Comparison of ENCODE assay signal across 5 worm cellular contexts in genomic region chrIII:6144390-6144962, ce11.
A peak's percentile ranks its signal among the peaks of the same experiment; 100 is the strongest.
TF ChIP-seq lines count a peak whose summit lies in the region.

No protein-coding gene starts in this region.

TF ChIP-seq in whole organism, L1 larva, 84 proteins besides CTCF, POLR2A, EP300 and RAD21 (continues in another document):
- peak; percentile 21 for TF ChIP-seq lin-14 (GFP tag; optimal IDR thresholded peaks at IDR 0.05; lab: Kevin White, UChicago)
- TF ChIP-seq nhr-85 (tag; lab: Kevin White, UChicago), result peak; percentile 76
- TF ChIP-seq jun-1 (tag; optimal IDR thresholded peaks at IDR 0.05; lab: Kevin White, UChicago), result peak; percentile 28
- peak; percentile 1 for TF ChIP-seq nhr-20 (tag; optimal IDR thresholded peaks at IDR 0.05; lab: Kevin White, UChicago)
- peak; percentile 9 for TF ChIP-seq lin-13 (GFP tag; optimal IDR thresholded peaks at IDR 0.05; lab: Kevin White, UChicago)
- no peak for TF ChIP-seq zip-4 (GFP tag; optimal IDR thresholded peaks at IDR 0.05; lab: Kevin White, UChicago)
- TF ChIP-seq nhr-90 (tag; optimal IDR thresholded peaks at IDR 0.05; lab: Kevin White, UChicago; ENCODE audit: poor library complexity), result peak; percentile 9
- TF ChIP-seq nhr-237 (tag; optimal IDR thresholded peaks at IDR 0.05; lab: Kevin White, UChicago), result no peak
- peak; percentile 6 for TF ChIP-seq C16A3.4 (tag; optimal IDR thresholded peaks at IDR 0.05; lab: Kevin White, UChicago)
- TF ChIP-seq nhr-71 (tag; optimal IDR thresholded peaks at IDR 0.05; lab: Kevin White, UChicago), result peak; percentile 44
- TF ChIP-seq rnt-1 (tag; optimal IDR thresholded peaks at IDR 0.05; lab: Kevin White, UChicago), result peak; percentile 75
- peak in 3 of 6 experiments; percentile 40 to 91 (median 52) for TF ChIP-seq elt-3 (tag; optimal IDR thresholded peaks at IDR 0.05; lab: Kevin White, UChicago)
- no peak for TF ChIP-seq lir-3 (tag; optimal IDR thresholded peaks at IDR 0.05; lab: Kevin White, UChicago; ENCODE audit: poor library complexity)
- TF ChIP-seq tlp-1 (tag; optimal IDR thresholded peaks at IDR 0.05; lab: Kevin White, UChicago), result no peak
- TF ChIP-seq mdl-1 (tag; optimal IDR thresholded peaks at IDR 0.05; lab: Kevin White, UChicago), result peak in 1 of 2 experiments; percentile 71
- TF ChIP-seq C34B4.2 (tag; optimal IDR thresholded peaks at IDR 0.05; lab: Kevin White, UChicago), result no peak
- TF ChIP-seq grh-1 (GFP tag; IDR thresholded peaks at IDR 0.05; lab: Robert Waterston, UW), result no peak
- TF ChIP-seq lsy-2 (tag; optimal IDR thresholded peaks at IDR 0.05; lab: Kevin White, UChicago), result peak in 1 of 2 experiments; percentile 65

TF ChIP-seq in whole organism, L2 larva, 48 proteins besides CTCF, POLR2A, EP300 and RAD21 (continues in another document):
- TF ChIP-seq lin-11 (tag; optimal IDR thresholded peaks at IDR 0.05; lab: Kevin White, UChicago) (no peak), alr-1 (tag; optimal IDR thresholded peaks at IDR 0.05; lab: Kevin White, UChicago) (no peak), blmp-1 (tag; optimal IDR thresholded peaks at IDR 0.05; lab: Kevin White, UChicago; ENCODE audit: insufficient read depth) (peak; percentile 13), ZK546.5 (tag; optimal IDR thresholded peaks at IDR 0.05; lab: Kevin White, UChicago) (no peak), crh-2 (tag; optimal IDR thresholded peaks at IDR 0.05; lab: Kevin White, UChicago) (no peak), lin-13 (GFP tag; optimal IDR thresholded peaks at IDR 0.05; lab: Kevin White, UChicago) (no peak), dmd-4 (tag; optimal IDR thresholded peaks at IDR 0.05; lab: Kevin White, UChicago) (no peak), ama-1 (optimal IDR thresholded peaks at IDR 0.05; lab: Kevin White, UChicago) (no peak), nhr-10 (tag; optimal IDR thresholded peaks at IDR 0.05; lab: Kevin White, UChicago) (no peak), peb-1 (tag; optimal IDR thresholded peaks at IDR 0.05; lab: Kevin White, UChicago) (no peak), egl-27 (tag; optimal IDR thresholded peaks at IDR 0.05; lab: Kevin White, UChicago) (no peak), ztf-1 (GFP tag; conservative IDR thresholded peaks at IDR 0.05; lab: Robert Waterston, UW) (no peak), nhr-11 (tag; optimal IDR thresholded peaks at IDR 0.05; lab: Kevin White, UChicago) (no peak), ceh-82 (tag; optimal IDR thresholded peaks at IDR 0.05; lab: Kevin White, UChicago) (no peak), elt-3 (tag; optimal IDR thresholded peaks at IDR 0.05; lab: Kevin White, UChicago) (no peak), unc-39 (tag; optimal IDR thresholded peaks at IDR 0.05; lab: Kevin White, UChicago) (no peak), nhr-77 (tag; optimal IDR thresholded peaks at IDR 0.05; lab: Kevin White, UChicago) (no peak), nhr-21 (tag; optimal IDR thresholded peaks at IDR 0.05; lab: Kevin White, UChicago) (peak; percentile 35), mdl-1 (tag; optimal IDR thresholded peaks at IDR 0.05; lab: Kevin White, UChicago) (peak in 1 of 2 experiments; percentile 59), F13H6.1 (tag; optimal IDR thresholded peaks at IDR 0.05; lab: Kevin White, UChicago) (no peak)

TF ChIP-seq in whole organism, L3 larva, 47 proteins besides CTCF, POLR2A, EP300 and RAD21:
- TF ChIP-seq nhr-67 (tag; optimal IDR thresholded peaks at IDR 0.05; lab: Kevin White, UChicago) (no peak), nfya-1 (tag; optimal IDR thresholded peaks at IDR 0.05; lab: Kevin White, UChicago; ENCODE audit: insufficient read depth) (peak; percentile 76), nhr-23 (tag; optimal IDR thresholded peaks at IDR 0.05; lab: Kevin White, UChicago) (peak; percentile 7), lsy-12 (tag; optimal IDR thresholded peaks at IDR 0.05; lab: Kevin White, UChicago) (peak; percentile 29), nhr-43 (tag; optimal IDR thresholded peaks at IDR 0.05; lab: Kevin White, UChicago; ENCODE audit: poor library complexity, severe bottlenecking) (peak; percentile 30), mdl-1 (tag; optimal IDR thresholded peaks at IDR 0.05; lab: Kevin White, UChicago) (peak; percentile 11), jun-1 (tag; optimal IDR thresholded peaks at IDR 0.05; lab: Kevin White, UChicago) (peak; percentile 75), nhr-28 (tag; optimal IDR thresholded peaks at IDR 0.05; lab: Kevin White, UChicago) (no peak), nhr-11 (tag; optimal IDR thresholded peaks at IDR 0.05; lab: Kevin White, UChicago) (peak; percentile 34)

TF ChIP-seq in whole organism, L4 larva, 104 proteins besides CTCF, POLR2A, EP300 and RAD21 (continues in another document):
- TF ChIP-seq cey-2 (tag; optimal IDR thresholded peaks at IDR 0.05; lab: Kevin White, UChicago; ENCODE audit: borderline replicate concordance, insufficient read depth), result peak; percentile 60
- TF ChIP-seq unc-130 (GFP tag; optimal IDR thresholded peaks at IDR 0.05; lab: Kevin White, UChicago), result no peak
- TF ChIP-seq unc-62 (GFP tag; optimal IDR thresholded peaks at IDR 0.05 in 1 of 2; lab: Kevin White, UChicago), result peak in 1 of 2 experiments; percentile 78
- TF ChIP-seq unc-62 (tag; optimal IDR thresholded peaks at IDR 0.05; lab: Kevin White, UChicago), result no peak
- TF ChIP-seq dpl-1 (GFP tag; optimal IDR thresholded peaks at IDR 0.05; lab: Kevin White, UChicago), result no peak
- TF ChIP-seq mep-1 (tag; optimal IDR thresholded peaks at IDR 0.05; lab: Kevin White, UChicago), result no peak
- TF ChIP-seq dmd-6 (GFP tag; IDR thresholded peaks at IDR 0.05; lab: Robert Waterston, UW), result no peak; the same call in 1 of the 2 replicates
- no peak for TF ChIP-seq fos-1 (tag; optimal IDR thresholded peaks at IDR 0.05; lab: Kevin White, UChicago)
- TF ChIP-seq nhr-28 (tag; optimal IDR thresholded peaks at IDR 0.05; lab: Kevin White, UChicago), result peak; percentile 56
- TF ChIP-seq vab-7 (GFP tag; IDR thresholded peaks at IDR 0.05; lab: Robert Waterston, UW), result no peak
- TF ChIP-seq lin-38 (GFP tag; IDR thresholded peaks at IDR 0.05; lab: Robert Waterston, UW), result no peak
- TF ChIP-seq nhr-10 (tag; optimal IDR thresholded peaks at IDR 0.05; lab: Kevin White, UChicago), result no peak
- peak in 1 of 2 experiments; percentile 73 for TF ChIP-seq mdl-1 (tag; optimal IDR thresholded peaks at IDR 0.05; lab: Kevin White, UChicago)
- TF ChIP-seq lir-3 (tag; optimal IDR thresholded peaks at IDR 0.05; lab: Kevin White, UChicago), result no peak
- TF ChIP-seq ceh-20 (GFP tag; IDR thresholded peaks at IDR 0.05; lab: Robert Waterston, UW), result no peak
- TF ChIP-seq T20F7.1 (GFP tag; optimal IDR thresholded peaks at IDR 0.05; lab: Kevin White, UChicago), result no peak
- TF ChIP-seq unc-39 (tag; optimal IDR thresholded peaks at IDR 0.05; lab: Kevin White, UChicago), result no peak
- no peak for TF ChIP-seq daf-8 (GFP tag; IDR thresholded peaks at IDR 0.05; lab: Robert Waterston, UW)
- peak in 1 of 2 experiments; percentile 26 for TF ChIP-seq lsy-2 (tag; optimal IDR thresholded peaks at IDR 0.05; lab: Kevin White, UChicago)
- peak; percentile 60 for TF ChIP-seq nhr-48 (tag; optimal IDR thresholded peaks at IDR 0.05; lab: Kevin White, UChicago)
- TF ChIP-seq duxl-1 (tag; optimal IDR thresholded peaks at IDR 0.05; lab: Kevin White, UChicago; ENCODE audit: poor library complexity), result no peak
- TF ChIP-seq nhr-6 (tag; optimal IDR thresholded peaks at IDR 0.05; lab: Kevin White, UChicago), result no peak
- no peak for TF ChIP-seq hmg-1.1 (GFP tag; IDR thresholded peaks at IDR 0.05; lab: Robert Waterston, UW)
- no peak for TF ChIP-seq nhr-41 (GFP tag; IDR thresholded peaks at IDR 0.05; lab: Robert Waterston, UW)
- no peak for TF ChIP-seq F26F4.8 (GFP tag; conservative IDR thresholded peaks at IDR 0.05; lab: Robert Waterston, UW)
- no peak for TF ChIP-seq nhr-102 (tag; optimal IDR thresholded peaks at IDR 0.05; lab: Kevin White, UChicago)

TF ChIP-seq in whole organism, young adult, 124 proteins besides CTCF, POLR2A, EP300 and RAD21:
- TF ChIP-seq cebp-2 (GFP tag; IDR thresholded peaks at IDR 0.05; lab: Robert Waterston, UW) (no peak), ztf-26 (tag; optimal IDR thresholded peaks at IDR 0.05; lab: Kevin White, UChicago) (peak; percentile 14), madf-3 (GFP tag; IDR thresholded peaks at IDR 0.05; lab: Robert Waterston, UW) (no peak), nhr-27 (tag; optimal IDR thresholded peaks at IDR 0.05; lab: Kevin White, UChicago) (no peak), somi-1 (GFP tag; optimal IDR thresholded peaks at IDR 0.05; lab: Kevin White, UChicago) (no peak), dox-1 (GFP tag; IDR thresholded peaks at IDR 0.05; lab: Robert Waterston, UW) (no peak), aptf-3 (GFP tag; IDR thresholded peaks at IDR 0.05; lab: Robert Waterston, UW) (no peak), snpc-1.1 (tag; optimal IDR thresholded peaks at IDR 0.05; lab: Kevin White, UChicago; ENCODE audit: insufficient read depth) (no peak)
